Fruit fly (Drosophila melanogaster) whole organism, embryonic: Measurements from ENCODE around the gene CG44303.

Experiments used
- B-H1 ChIP-seq: fragments of 200-800 bp; sonication (Bioruptor generic); IDR thresholded peaks from 3 replicates; pipeline ENCODE4 v1.3.6; 2022; ENCODE audit warnings: missing biosample characterization, missing genetic modification characterization
- Blimp-1 ChIP-seq: fragments of 200-800 bp; sonication (Bioruptor generic); optimal IDR thresholded peaks from 3 replicates; lab custom pipeline; 2018; ENCODE audit warnings: missing biosample characterization, missing genetic modification characterization, mild to moderate bottlenecking, moderate library complexity, missing genetic modification reagents
- CG1024 ChIP-seq: fragments of 200-800 bp; sonication (Bioruptor generic); IDR thresholded peaks from 2 replicates; pipeline ENCODE4 v1.3.6; 2022; ENCODE audit warnings: missing biosample characterization, missing genetic modification characterization
- CG10267 ChIP-seq: fragments of 200-800 bp; sonication (Bioruptor generic); optimal IDR thresholded peaks from 2 replicates; lab custom pipeline; 2018; ENCODE audit warnings: missing biosample characterization, mild to moderate bottlenecking, missing genetic modification characterization, moderate library complexity
- CG10321 ChIP-seq: fragments of 200-800 bp; sonication (Bioruptor generic); IDR thresholded peaks from 2 replicates; pipeline ENCODE4 v1.3.6; 2022; ENCODE audit warnings: missing biosample characterization, missing genetic modification characterization
- CG10565 ChIP-seq: fragments of 200-800 bp; sonication (Bioruptor generic); optimal IDR thresholded peaks from 3 replicates; lab custom pipeline; 2016; ENCODE audit warnings: missing biosample characterization, mild to moderate bottlenecking, missing genetic modification characterization
- CG11398 ChIP-seq: fragments of 200-800 bp; sonication (Bioruptor generic); optimal IDR thresholded peaks from 2 replicates; lab custom pipeline; 2016; ENCODE audit warnings: missing biosample characterization, missing genetic modification characterization
- CG11456 ChIP-seq: fragments of 200-800 bp; sonication (Bioruptor generic); IDR thresholded peaks from 3 replicates; pipeline ENCODE4 v1.3.6; 2022; ENCODE audit warnings: missing biosample characterization, missing genetic modification characterization
- CG11560 ChIP-seq: fragments of 200-800 bp; sonication (Bioruptor generic); IDR thresholded peaks from 3 replicates; pipeline ENCODE4 v1.3.6; 2022; ENCODE audit warnings: missing biosample characterization, missing genetic modification characterization
- CG11695 ChIP-seq: fragments of 200-800 bp; sonication (Bioruptor generic); IDR thresholded peaks from 3 replicates; pipeline ENCODE4 v1.3.6; 2022; ENCODE audit warnings: missing biosample characterization, missing genetic modification characterization
- CG12942 ChIP-seq: fragments of 200-800 bp; sonication (Bioruptor generic); optimal IDR thresholded peaks from 3 replicates; lab custom pipeline; 2016; ENCODE audit warnings: missing biosample characterization, missing genetic modification characterization
- CG13894 ChIP-seq: fragments of 200-800 bp; sonication (Bioruptor generic); optimal IDR thresholded peaks from 3 replicates; lab custom pipeline; 2018; ENCODE audit warnings: missing biosample characterization, mild to moderate bottlenecking, missing genetic modification characterization, moderate library complexity
- CG3163 ChIP-seq: fragments of 200-800 bp; sonication (Bioruptor generic); optimal IDR thresholded peaks from 3 replicates; lab custom pipeline; 2016; ENCODE audit warnings: missing biosample characterization, missing genetic modification characterization
- CG32532 ChIP-seq: fragments of 200-800 bp; sonication (Bioruptor generic); IDR thresholded peaks from 2 replicates; pipeline ENCODE4 v1.3.6; 2022; ENCODE audit warnings: missing biosample characterization, missing genetic modification characterization
- CG32767 ChIP-seq: fragments of 200-800 bp; sonication (Bioruptor generic); IDR thresholded peaks from 2 replicates; pipeline ENCODE4 v1.3.6; 2022; ENCODE audit warnings: missing biosample characterization, missing genetic modification characterization
- CG32772 ChIP-seq: fragments of 200-800 bp; sonication (Bioruptor generic); IDR thresholded peaks from 2 replicates; pipeline ENCODE4 v1.3.6; 2022; ENCODE audit warnings: missing biosample characterization, missing genetic modification characterization
- CG34422 ChIP-seq: fragments of 200-800 bp; sonication (Bioruptor generic); IDR thresholded peaks from 3 replicates; pipeline ENCODE4 v1.3.6; 2022; ENCODE audit warnings: missing biosample characterization, missing genetic modification characterization
- CG5245 ChIP-seq: fragments of 200-800 bp; sonication (Bioruptor generic); optimal IDR thresholded peaks from 3 replicates; lab custom pipeline; 2016; ENCODE audit warnings: missing biosample characterization, missing genetic modification characterization
- CG6175 ChIP-seq: fragments of 200-800 bp; sonication (Bioruptor generic); IDR thresholded peaks from 3 replicates; pipeline ENCODE4 v1.3.6; 2022; ENCODE audit warnings: missing biosample characterization, missing genetic modification characterization
- CG8924 ChIP-seq: fragments of 200-800 bp; optimal IDR thresholded peaks from 3 replicates; lab custom pipeline; 2019; ENCODE audit warnings: missing biosample characterization, mild to moderate bottlenecking, missing genetic modification characterization, moderate library complexity
- CG9876 ChIP-seq: fragments of 200-800 bp; sonication (Bioruptor generic); optimal IDR thresholded peaks from 2 replicates; lab custom pipeline; 2016; ENCODE audit warnings: missing biosample characterization, missing genetic modification characterization
- Dll ChIP-seq: fragments of 200-800 bp; sonication (Bioruptor generic); IDR thresholded peaks from 4 replicates; pipeline ENCODE4 v1.3.6; 2022; ENCODE audit warnings: missing biosample characterization, missing genetic modification characterization; ENCODE audit not compliant: partially characterized antibody
- E2f1 ChIP-seq: fragments of 200-800 bp; sonication (Bioruptor generic); IDR thresholded peaks from 2 replicates; pipeline ENCODE4 v1.3.6; 2022; ENCODE audit warnings: missing biosample characterization, missing genetic modification characterization
- Gug ChIP-seq: fragments of 200-800 bp; sonication (Bioruptor generic); IDR thresholded peaks from 4 replicates; pipeline ENCODE4 v1.3.6; 2022; ENCODE audit warnings: missing biosample characterization, missing genetic modification characterization
- NC2α ChIP-seq: fragments of 200-800 bp; sonication (Bioruptor generic); optimal IDR thresholded peaks from 2 replicates; lab custom pipeline; 2016; ENCODE audit warnings: missing biosample characterization, missing genetic modification characterization
- Nf-YA ChIP-seq: fragments of 200-800 bp; sonication (Bioruptor generic); IDR thresholded peaks from 2 replicates; pipeline ENCODE4 v1.3.6; 2022; ENCODE audit warnings: missing biosample characterization, missing genetic modification characterization
- Nf-YC ChIP-seq: fragments of 200-800 bp; optimal IDR thresholded peaks from 3 replicates; lab custom pipeline; 2019; ENCODE audit warnings: missing biosample characterization, mild to moderate bottlenecking, missing genetic modification characterization, moderate library complexity
- Pdp1 ChIP-seq, 2 experiments: fragments of 200-800 bp; sonication (Bioruptor generic); optimal IDR thresholded peaks; 3 replicates each; lab custom pipeline; 2016; ENCODE audit warnings: missing biosample characterization in 2 of 2, missing genetic modification characterization in 2 of 2, mild to moderate bottlenecking in 1 of 2, moderate library complexity in 1 of 2
- Spps ChIP-seq: fragments of 200-800 bp; sonication (Bioruptor generic); optimal IDR thresholded peaks from 2 replicates; lab custom pipeline; 2018; ENCODE audit warnings: missing biosample characterization, mild to moderate bottlenecking, missing genetic modification characterization
- Vsx1 ChIP-seq: fragments of 200-800 bp; sonication (Bioruptor generic); optimal IDR thresholded peaks from 2 replicates; lab custom pipeline; 2017; ENCODE audit warnings: missing biosample characterization, mild to moderate bottlenecking, missing genetic modification characterization, missing genetic modification reagents
- az2 ChIP-seq: fragments of 200-800 bp; sonication (Bioruptor generic); optimal IDR thresholded peaks from 3 replicates; lab custom pipeline; 2016; ENCODE audit warnings: missing biosample characterization, missing genetic modification characterization
- bsh ChIP-seq, 2 experiments: fragments of 200-800 bp; sonication (Bioruptor generic); optimal IDR thresholded peaks; 2 replicates each; lab custom pipeline; 2017 to 2018; ENCODE audit warnings: mild to moderate bottlenecking in 2 of 2, missing biosample characterization in 2 of 2, missing genetic modification characterization in 2 of 2, moderate library complexity in 1 of 2
- chn ChIP-seq: fragments of 200-800 bp; sonication (Bioruptor generic); optimal IDR thresholded peaks from 2 replicates; lab custom pipeline; 2016; ENCODE audit warnings: missing biosample characterization, missing genetic modification characterization
- crol ChIP-seq: fragments of 200-800 bp; sonication (Bioruptor generic); IDR thresholded peaks from 2 replicates; pipeline ENCODE4 v1.3.6; 2022; ENCODE audit warnings: missing biosample characterization, missing genetic modification characterization
- crp ChIP-seq, 2 experiments: fragments of 200-800 bp; sonication (Bioruptor generic); optimal IDR thresholded peaks; 2 replicates in 1 of 2; 3 replicates in 1 of 2; lab custom pipeline; 2017; ENCODE audit warnings: missing biosample characterization in 2 of 2, missing genetic modification characterization in 2 of 2, mild to moderate bottlenecking in 1 of 2, moderate library complexity in 1 of 2
- cwo ChIP-seq: fragments of 200-800 bp; sonication (Bioruptor generic); optimal IDR thresholded peaks from 3 replicates; lab custom pipeline; 2017; ENCODE audit warnings: missing biosample characterization, missing genetic modification characterization, mild to moderate bottlenecking, moderate library complexity, missing genetic modification reagents
- eve ChIP-seq, 2 experiments: fragments of >200 bp; optimal IDR thresholded peaks; 2 replicates each; lab custom pipeline; 2017; ENCODE audit warnings: missing biosample characterization in 2 of 2, missing genetic modification characterization in 2 of 2
- fd102C ChIP-seq: fragments of 200-800 bp; sonication (Bioruptor generic); optimal IDR thresholded peaks from 2 replicates; lab custom pipeline; 2018; ENCODE audit warnings: missing biosample characterization, mild to moderate bottlenecking, missing genetic modification characterization, moderate library complexity
- fd64A ChIP-seq: fragments of 200-800 bp; sonication (Bioruptor generic); optimal IDR thresholded peaks from 3 replicates; lab custom pipeline; 2018; ENCODE audit warnings: missing biosample characterization, mild to moderate bottlenecking, missing genetic modification characterization
- ind ChIP-seq: fragments of 200-800 bp; sonication (Bioruptor generic); optimal IDR thresholded peaks from 3 replicates; lab custom pipeline; 2016; ENCODE audit warnings: missing biosample characterization, missing genetic modification characterization
- ken ChIP-seq: fragments of 200-800 bp; sonication (Bioruptor generic); IDR thresholded peaks from 3 replicates; pipeline ENCODE4 v1.3.6; 2022; ENCODE audit warnings: missing biosample characterization, missing genetic modification characterization
- mld ChIP-seq: fragments of 200-800 bp; sonication (Bioruptor generic); IDR thresholded peaks from 3 replicates; pipeline ENCODE4 v1.3.6; 2022; ENCODE audit warnings: missing biosample characterization, missing genetic modification characterization; ENCODE audit not compliant: partially characterized antibody
- ro ChIP-seq: fragments of 200-800 bp; sonication (Bioruptor generic); IDR thresholded peaks from 2 replicates; pipeline ENCODE4 v1.3.6; 2022; ENCODE audit warnings: missing biosample characterization, missing genetic modification characterization
- salm ChIP-seq: fragments of 200-800 bp; sonication (Bioruptor generic); optimal IDR thresholded peaks from 2 replicates; lab custom pipeline; 2018; ENCODE audit warnings: missing biosample characterization, mild to moderate bottlenecking, missing genetic modification characterization
- shn ChIP-seq: fragments of 200-800 bp; sonication (Bioruptor generic); optimal IDR thresholded peaks from 3 replicates; lab custom pipeline; 2016; ENCODE audit warnings: missing biosample characterization, missing genetic modification characterization
- slp2 ChIP-seq: fragments of 200-800 bp; sonication (Bioruptor generic); optimal IDR thresholded peaks from 2 replicates; lab custom pipeline; 2016; ENCODE audit warnings: missing biosample characterization, missing genetic modification characterization
- trh ChIP-seq: fragments of 200-800 bp; sonication (Bioruptor generic); optimal IDR thresholded peaks from 2 replicates; lab custom pipeline; 2016; ENCODE audit warnings: missing biosample characterization, missing genetic modification characterization
- tup ChIP-seq: fragments of 200-800 bp; sonication (Bioruptor generic); optimal IDR thresholded peaks from 2 replicates; lab custom pipeline; 2016; ENCODE audit warnings: missing biosample characterization, mild to moderate bottlenecking, missing genetic modification characterization, moderate library complexity
- wek ChIP-seq: fragments of 200-800 bp; sonication (Bioruptor generic); optimal IDR thresholded peaks from 3 replicates; lab custom pipeline; 2018; ENCODE audit warnings: missing biosample characterization, mild to moderate bottlenecking, missing genetic modification characterization, moderate library complexity

The CG44303 gene

dm6 chrX:6678635-6679501, 8.4 kb downstream of the CG44303 start, which contains the start of gene ND-ASHI (continued):
- TF ChIP-seq Spps = peak; percentile 82
- peak; percentile 87 for TF ChIP-seq CG12942 (GFP tag; lab: Kevin White, UChicago)
- peak; percentile 95 for TF ChIP-seq Gug (GFP tag; lab: Robert Waterston, UW)
- peak; percentile 77 for TF ChIP-seq shn (GFP tag; lab: Kevin White, UChicago)
- peak; percentile 92 for TF ChIP-seq CG6175 (GFP tag; lab: Robert Waterston, UW)
- TF ChIP-seq eve (GFP tag; optimal IDR thresholded peaks at IDR 0.05; lab: Kevin White, UChicago) = no peak
- peak; percentile 92 for TF ChIP-seq az2
- TF ChIP-seq CG9876 = peak; percentile 66
- TF ChIP-seq CG32532 = peak; percentile 99
- TF ChIP-seq Vsx1 (GFP tag; lab: Kevin White, UChicago) = peak; percentile 78
- TF ChIP-seq salm (tag; lab: Kevin White, UChicago) = peak; percentile 84
- peak; percentile 71 for TF ChIP-seq Nf-YC (tag; lab: Kevin White, UChicago)
- TF ChIP-seq CG10321 (GFP tag; lab: Robert Waterston, UW) = peak; percentile 65
- peak; percentile 93 for TF ChIP-seq CG8924
- peak; percentile 98 for TF ChIP-seq CG13894
- peak; percentile 78 for TF ChIP-seq ro (GFP tag; lab: Robert Waterston, UW)
- peak; percentile 91 for TF ChIP-seq B-H1 (GFP tag; lab: Robert Waterston, UW)
- TF ChIP-seq wek (GFP tag; lab: Kevin White, UChicago) = peak; percentile 87
- peak; percentile 92 for TF ChIP-seq tup (GFP tag; lab: Kevin White, UChicago)
- peak; percentile 94 for TF ChIP-seq cwo (GFP tag; lab: Kevin White, UChicago)
- peak; percentile 83 for TF ChIP-seq CG10267
- no peak for TF ChIP-seq Dll
- TF ChIP-seq ind (GFP tag; lab: Kevin White, UChicago) = peak; percentile 95
- peak; percentile 97 for TF ChIP-seq CG11456 (GFP tag; lab: Robert Waterston, UW)
- peak; percentile 76 for TF ChIP-seq trh (GFP tag; lab: Kevin White, UChicago)
- peak; percentile 79 for TF ChIP-seq CG11398 (GFP tag; lab: Kevin White, UChicago)
- TF ChIP-seq ken = peak; percentile 95
- TF ChIP-seq CG1024 (GFP tag; lab: Robert Waterston, UW) = peak; percentile 89
- peak; percentile 94 for TF ChIP-seq CG32772 (GFP tag; lab: Robert Waterston, UW)
- TF ChIP-seq CG11560 (tag; lab: Robert Waterston, UW) = peak; percentile 89
- peak; percentile 94 for TF ChIP-seq CG11695 (GFP tag; lab: Robert Waterston, UW)
- peak; percentile 87 for TF ChIP-seq Blimp-1 (GFP tag; lab: Kevin White, UChicago)
- no peak for TF ChIP-seq mld (GFP tag; lab: Robert Waterston, UW)
- peak; percentile 77 for TF ChIP-seq NC2α (GFP tag; lab: Kevin White, UChicago)
- TF ChIP-seq crp (GFP tag; optimal IDR thresholded peaks at IDR 0.05; lab: Kevin White, UChicago) = peak in 1 of 2 experiments; percentile 49
- TF ChIP-seq CG5245 (GFP tag; lab: Kevin White, UChicago) = peak; percentile 94
- TF ChIP-seq fd102C (GFP tag; lab: Kevin White, UChicago) = peak; percentile 15
- TF ChIP-seq Pdp1 (GFP tag; optimal IDR thresholded peaks at IDR 0.05; lab: Kevin White, UChicago) = peak; percentile 95
- peak; percentile 92 for TF ChIP-seq Nf-YA (GFP tag; lab: Robert Waterston, UW)
- peak; percentile 89 for TF ChIP-seq chn (GFP tag; lab: Kevin White, UChicago)
- TF ChIP-seq fd64A (GFP tag; lab: Kevin White, UChicago) = peak; percentile 81
- TF ChIP-seq CG3163 = peak; percentile 60
- 0 out of 2 replicates have a peak, but pooled peaks have one; percentile 28 for TF ChIP-seq crol (GFP tag; lab: Robert Waterston, UW)
- TF ChIP-seq CG32767 = peak; percentile 88
- peak; percentile 78 for TF ChIP-seq CG10565
- TF ChIP-seq slp2 = peak; percentile 83
- TF ChIP-seq CG34422 (GFP tag; lab: Robert Waterston, UW) = peak; percentile 97
- TF ChIP-seq bsh (GFP tag; optimal IDR thresholded peaks at IDR 0.05; lab: Kevin White, UChicago) = peak; percentile 93 to 94
- TF ChIP-seq E2f1 (GFP tag; lab: Robert Waterston, UW) = peak; percentile 94
